Worm (Caenorhabditis elegans) whole organism, L2 larva: ENCODE results near the gene ttr-6.
A peak's percentile ranks its signal among the peaks of the same experiment; 100 is the strongest.

Experiments used
- C34F6.9 ChIP-seq: fragments of 150-350 bp; optimal IDR thresholded peaks from 2 replicates; lab custom pipeline; 2014; ENCODE audit warnings: missing biosample characterization, missing genetic modification characterization
- F13H6.1 ChIP-seq: sonication (generic microtip); optimal IDR thresholded peaks from 2 replicates; lab custom pipeline; 2016; ENCODE audit warnings: missing genetic modification characterization, missing compliant biosample characterization
- R02D3.7 ChIP-seq: fragments of 150-350 bp; optimal IDR thresholded peaks from 2 replicates; lab custom pipeline; 2014; ENCODE audit warnings: missing biosample characterization, missing genetic modification characterization
- ZK546.5 ChIP-seq: sonication (generic microtip); optimal IDR thresholded peaks from 2 replicates; lab custom pipeline; 2017; ENCODE audit warnings: missing biosample characterization, missing genetic modification characterization
- aly-2 ChIP-seq: fragments of 150-350 bp; optimal IDR thresholded peaks from 2 replicates; lab custom pipeline; 2014; ENCODE audit warnings: missing biosample characterization, missing genetic modification characterization
- blmp-1 ChIP-seq: sonication (generic microtip); optimal IDR thresholded peaks from 2 replicates; lab custom pipeline; 2017; ENCODE audit warnings: missing genetic modification characterization, mild to moderate bottlenecking, missing compliant biosample characterization, antibody characterized with exemption, moderate library complexity; ENCODE audit not compliant: insufficient read depth
- ceh-16 ChIP-seq: fragments of 150-350 bp; optimal IDR thresholded peaks from 2 replicates; lab custom pipeline; 2014; ENCODE audit warnings: missing biosample characterization, missing genetic modification characterization
- ceh-82 ChIP-seq: fragments of 150-350 bp; optimal IDR thresholded peaks from 2 replicates; lab custom pipeline; 2014; ENCODE audit warnings: missing biosample characterization, missing genetic modification characterization
- crh-2 ChIP-seq: sonication (generic microtip); optimal IDR thresholded peaks from 2 replicates; lab custom pipeline; 2017; ENCODE audit warnings: missing biosample characterization, missing genetic modification characterization
- dmd-4 ChIP-seq: sonication (generic microtip); optimal IDR thresholded peaks from 2 replicates; lab custom pipeline; 2017; ENCODE audit warnings: missing biosample characterization, missing genetic modification characterization
- egl-27 ChIP-seq: sonication (generic microtip); optimal IDR thresholded peaks from 3 replicates; lab custom pipeline; 2017; ENCODE audit warnings: missing biosample characterization, missing genetic modification reagents, missing genetic modification characterization
- elt-1 ChIP-seq: fragments of 150-350 bp; optimal IDR thresholded peaks from 2 replicates; lab custom pipeline; 2014; ENCODE audit warnings: missing biosample characterization, missing genetic modification characterization
- elt-3 ChIP-seq: sonication (generic microtip); optimal IDR thresholded peaks from 2 replicates; lab custom pipeline; 2017; ENCODE audit warnings: missing biosample characterization, missing genetic modification characterization
- fos-1 ChIP-seq: fragments of 150-350 bp; optimal IDR thresholded peaks from 2 replicates; lab custom pipeline; 2014; ENCODE audit warnings: missing biosample characterization, missing genetic modification characterization
- gmeb-1 ChIP-seq: fragments of 150-350 bp; optimal IDR thresholded peaks from 2 replicates; lab custom pipeline; 2014; ENCODE audit warnings: missing biosample characterization, missing genetic modification characterization
- lin-11 ChIP-seq: fragments of 150-350 bp; sonication (generic microtip); optimal IDR thresholded peaks from 2 replicates; lab custom pipeline; 2014; ENCODE audit warnings: missing biosample characterization, missing genetic modification characterization, inconsistent platforms, mixed read lengths
- lin-13 ChIP-seq: fragments of 150-350 bp; optimal IDR thresholded peaks from 2 replicates; lab custom pipeline; 2014; ENCODE audit warnings: missing biosample characterization, missing genetic modification reagents, missing genetic modification characterization
- lin-39 ChIP-seq: fragments of 150-350 bp; optimal IDR thresholded peaks from 2 replicates; lab custom pipeline; 2014; ENCODE audit warnings: missing biosample characterization, missing genetic modification reagents, missing genetic modification characterization
- lsy-2 ChIP-seq, 2 experiments: fragments of 150-350 bp in 1 of 2; sonication (generic microtip) in 1 of 2; optimal IDR thresholded peaks; 2 replicates each; lab custom pipeline; 2014 to 2017; ENCODE audit warnings: missing biosample characterization in 2 of 2, missing genetic modification characterization in 2 of 2
- mab-5 ChIP-seq: fragments of 150-350 bp; optimal IDR thresholded peaks from 2 replicates; lab custom pipeline; 2014; ENCODE audit warnings: missing biosample characterization, missing genetic modification characterization
- mbf-1 ChIP-seq: sonication (generic microtip); optimal IDR thresholded peaks from 2 replicates; lab custom pipeline; 2017; ENCODE audit warnings: missing biosample characterization, missing genetic modification characterization
- nhr-10 ChIP-seq: sonication (generic microtip); optimal IDR thresholded peaks from 2 replicates; lab custom pipeline; 2017; ENCODE audit warnings: missing biosample characterization, missing genetic modification characterization
- nhr-129 ChIP-seq: fragments of 150-350 bp; optimal IDR thresholded peaks from 2 replicates; lab custom pipeline; 2014; ENCODE audit warnings: missing biosample characterization, missing genetic modification characterization
- nhr-21 ChIP-seq: fragments of 150-350 bp; optimal IDR thresholded peaks from 2 replicates; lab custom pipeline; 2014; ENCODE audit warnings: missing biosample characterization, missing genetic modification characterization
- nhr-25 ChIP-seq: fragments of 150-350 bp; sonication (generic microtip); optimal IDR thresholded peaks from 3 replicates; lab custom pipeline; 2014; ENCODE audit warnings: missing biosample characterization, missing genetic modification characterization
- nhr-6 ChIP-seq: fragments of 150-350 bp; optimal IDR thresholded peaks from 2 replicates; lab custom pipeline; 2014; ENCODE audit warnings: missing biosample characterization, missing genetic modification characterization
- nhr-77 ChIP-seq: fragments of 150-350 bp; optimal IDR thresholded peaks from 2 replicates; lab custom pipeline; 2014; ENCODE audit warnings: missing biosample characterization, missing genetic modification characterization
- peb-1 ChIP-seq: fragments of 150-350 bp; optimal IDR thresholded peaks from 2 replicates; lab custom pipeline; 2014; ENCODE audit warnings: missing biosample characterization, missing genetic modification characterization
- sem-4 ChIP-seq: fragments of 150-350 bp; optimal IDR thresholded peaks from 2 replicates; lab custom pipeline; 2014; ENCODE audit warnings: missing biosample characterization, missing genetic modification reagents, missing genetic modification characterization
- skn-1 ChIP-seq: sonication (generic microtip); optimal IDR thresholded peaks from 2 replicates; lab custom pipeline; 2017; ENCODE audit warnings: missing biosample characterization, missing genetic modification characterization
- sma-3 ChIP-seq: sonication (generic microtip); optimal IDR thresholded peaks from 2 replicates; lab custom pipeline; 2016; ENCODE audit warnings: missing genetic modification reagents, missing genetic modification characterization, missing compliant biosample characterization
- sma-9 ChIP-seq, 2 experiments: fragments of 150-350 bp in 1 of 2; sonication (generic microtip) in 1 of 2; optimal IDR thresholded peaks; 2 replicates each; lab custom pipeline; 2014 to 2016; ENCODE audit warnings: missing genetic modification characterization in 2 of 2, mild to moderate bottlenecking in 1 of 2, missing biosample characterization in 1 of 2, missing compliant biosample characterization in 1 of 2, missing genetic modification reagents in 1 of 2, moderate library complexity in 1 of 2
- unc-62 ChIP-seq: fragments of 150-350 bp; optimal IDR thresholded peaks from 2 replicates; lab custom pipeline; 2014; ENCODE audit warnings: missing biosample characterization, missing genetic modification reagents, missing genetic modification characterization
- ztf-1 ChIP-seq: fragments of 200-800 bp; sonication (Bioruptor generic); conservative IDR thresholded peaks from 2 replicates; pipeline ENCODE4 v1.3.6; 2022; ENCODE audit warnings: missing genetic modification characterization, missing compliant biosample characterization
- ztf-4 ChIP-seq: fragments of 150-350 bp; optimal IDR thresholded peaks from 2 replicates; lab custom pipeline; 2014; ENCODE audit warnings: missing biosample characterization, missing genetic modification characterization

Gene ttr-6

DNA sequence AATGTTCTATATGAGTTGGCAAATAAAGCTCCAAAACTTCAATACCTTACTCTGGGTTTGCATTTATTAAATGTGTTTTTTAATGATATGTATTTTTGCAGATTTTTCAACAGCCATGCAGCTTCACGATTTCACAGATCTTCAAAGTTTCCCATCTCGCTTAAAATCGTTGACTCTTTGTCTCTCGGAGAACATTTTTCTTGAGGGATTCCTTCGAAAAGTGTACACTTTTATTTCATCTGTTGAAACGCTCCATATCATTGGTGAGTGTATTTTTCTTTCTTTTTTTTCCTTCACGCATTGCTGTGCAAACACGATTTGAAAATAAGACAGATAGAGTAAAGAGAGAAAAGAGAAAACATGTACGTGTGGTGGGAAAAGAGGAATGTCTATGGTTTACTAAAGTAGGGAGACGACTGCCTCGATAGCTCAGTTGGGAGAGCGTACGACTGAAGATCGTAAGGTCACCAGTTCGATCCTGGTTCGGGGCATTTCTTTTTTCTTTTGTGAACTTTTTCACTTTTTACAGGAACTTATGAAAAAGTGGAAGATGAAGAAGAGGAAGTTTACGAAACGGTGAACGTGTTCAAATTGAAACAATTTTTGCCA lies 3.6 kb downstream of the ttr-6 start (continued):
- no peak for TF ChIP-seq lin-39 (tag; lab: Kevin White, UChicago)
- TF ChIP-seq F13H6.1 (tag; lab: Kevin White, UChicago), result peak; percentile 81
- peak; percentile 83 for TF ChIP-seq sma-9 (GFP tag; optimal IDR thresholded peaks at IDR 0.05; lab: Kevin White, UChicago)
- no peak for TF ChIP-seq sma-9 (tag; optimal IDR thresholded peaks at IDR 0.05; lab: Kevin White, UChicago)
- TF ChIP-seq ztf-1 (GFP tag; lab: Robert Waterston, UW), result no peak
- peak; percentile 44 for TF ChIP-seq skn-1 (tag; lab: Kevin White, UChicago)
- no peak for TF ChIP-seq ztf-4 (tag; lab: Kevin White, UChicago)
- no peak for TF ChIP-seq ceh-82
- TF ChIP-seq lin-13 (GFP tag; lab: Kevin White, UChicago), result peak; percentile 61
- no peak for TF ChIP-seq ZK546.5 (tag; lab: Kevin White, UChicago)
- no peak for TF ChIP-seq unc-62
- TF ChIP-seq lin-11, result no peak
- TF ChIP-seq crh-2, result peak; percentile 63
- TF ChIP-seq sma-3 (GFP tag; lab: Kevin White, UChicago), result no peak
- TF ChIP-seq sem-4 (tag; lab: Kevin White, UChicago), result no peak
- peak; percentile 25 for TF ChIP-seq nhr-6
- TF ChIP-seq dmd-4 (tag; lab: Kevin White, UChicago), result no peak
- TF ChIP-seq elt-3, result no peak
- peak; percentile 91 for TF ChIP-seq nhr-129 (tag; lab: Kevin White, UChicago)
- peak; percentile 29 for TF ChIP-seq mab-5 (tag; lab: Kevin White, UChicago)

DNA sequence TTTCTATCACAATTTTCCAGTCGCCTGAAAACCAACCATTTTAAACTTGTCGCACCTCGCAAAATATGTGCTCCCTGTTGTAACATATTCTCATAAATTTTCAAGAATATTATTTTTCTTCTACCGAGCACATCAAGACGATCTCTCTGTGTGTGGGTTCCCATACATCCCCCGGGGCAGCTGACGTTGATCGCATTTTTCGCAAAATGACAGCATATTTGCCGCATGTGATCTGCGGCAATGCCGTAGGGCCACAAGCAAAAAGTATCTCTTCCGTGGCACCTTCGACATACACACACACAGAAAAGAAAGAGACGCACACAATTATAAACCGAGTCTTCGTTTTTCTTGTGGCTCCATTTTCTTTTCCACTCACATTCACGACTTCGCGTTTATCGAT lies 5.2 kb downstream of the ttr-6 start:
- peak; percentile 67 for TF ChIP-seq nhr-129 (tag; lab: Kevin White, UChicago)
- TF ChIP-seq mbf-1 (tag; lab: Kevin White, UChicago), result no peak
- TF ChIP-seq sma-9 (GFP tag; optimal IDR thresholded peaks at IDR 0.05; lab: Kevin White, UChicago), result peak; percentile 21
- no peak for TF ChIP-seq sma-9 (tag; optimal IDR thresholded peaks at IDR 0.05; lab: Kevin White, UChicago)
- peak; percentile 63 for TF ChIP-seq F13H6.1 (tag; lab: Kevin White, UChicago)

- TF ChIP-seq egl-27 (tag; lab: Kevin White, UChicago) (no peak), ceh-16 (tag; lab: Kevin White, UChicago) (no peak), mbf-1 (tag; lab: Kevin White, UChicago) (no peak), lsy-2 (tag; optimal IDR thresholded peaks at IDR 0.05; lab: Kevin White, UChicago) (no peak), R02D3.7 (no peak), mab-5 (tag; lab: Kevin White, UChicago) (no peak), nhr-21 (tag; lab: Kevin White, UChicago) (no peak), aly-2 (tag; lab: Kevin White, UChicago) (no peak), unc-62 (no peak), blmp-1 (tag; lab: Kevin White, UChicago) (no peak), lin-13 (GFP tag; lab: Kevin White, UChicago) (no peak), ztf-1 (GFP tag; lab: Robert Waterston, UW) (no peak), sma-3 (GFP tag; lab: Kevin White, UChicago) (no peak), lin-11 (no peak), nhr-10 (tag; lab: Kevin White, UChicago) (no peak), elt-1 (tag; lab: Kevin White, UChicago) (no peak), dmd-4 (tag; lab: Kevin White, UChicago) (no peak)
- TF ChIP-seq, all 48 proteins: peak for 0
Measured at ce11 chrX:6588495-6588894, 8.4 kb downstream of the ttr-6 start, which contains the start of gene fbxl-4. TSS of gene fbxl-4 (plus strand) at chrX:6588795.

DNA sequence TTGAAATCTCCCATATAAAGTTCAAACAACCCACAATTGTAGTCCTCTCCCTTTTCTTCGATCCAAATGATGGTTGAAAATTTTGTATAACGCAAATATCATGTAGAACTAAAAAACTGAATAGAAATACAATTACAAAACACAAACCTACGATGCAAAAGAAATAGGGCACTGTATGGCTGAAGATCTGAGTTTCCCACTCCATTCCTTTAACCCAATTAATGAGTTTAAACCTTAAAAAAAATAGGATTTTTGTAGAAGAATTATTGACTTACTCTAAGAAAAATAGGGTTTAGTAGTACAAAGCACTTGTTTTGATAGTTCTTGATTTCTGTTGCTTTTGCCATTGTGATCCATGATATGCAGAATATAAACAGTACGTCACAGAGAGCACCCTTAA lies 13.5 kb downstream of the ttr-6 start:
- TF ChIP-seq dmd-4 (tag; lab: Kevin White, UChicago) (no peak), F13H6.1 (tag; lab: Kevin White, UChicago) (no peak), unc-62 (no peak), fos-1 (tag; lab: Kevin White, UChicago) (no peak), mbf-1 (tag; lab: Kevin White, UChicago) (no peak)

DNA sequence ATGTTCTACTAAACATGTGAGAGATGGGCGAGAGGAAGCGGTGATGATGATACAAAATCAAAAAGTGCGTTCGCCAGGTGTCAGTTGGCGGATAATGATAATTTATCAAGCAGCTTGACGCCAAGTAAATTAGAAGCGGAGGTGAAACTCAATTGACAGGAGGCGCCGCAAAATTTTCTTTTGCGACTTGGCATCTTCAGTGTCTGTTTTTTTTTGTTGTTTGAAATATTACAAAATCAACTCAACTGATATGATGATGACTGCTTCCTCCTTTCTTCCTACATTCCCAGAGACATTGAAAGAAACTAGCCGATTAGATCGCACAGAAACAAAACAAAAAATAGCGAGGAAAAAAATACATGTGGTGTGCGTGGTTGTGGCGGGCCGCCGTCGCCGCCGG lies 20.9 kb downstream of the ttr-6 start:
- no peak for TF ChIP-seq elt-1 (tag; lab: Kevin White, UChicago)
- no peak for TF ChIP-seq gmeb-1 (tag; lab: Kevin White, UChicago)
- no peak for TF ChIP-seq nhr-21 (tag; lab: Kevin White, UChicago)
- no peak for TF ChIP-seq mbf-1 (tag; lab: Kevin White, UChicago)
- no peak for TF ChIP-seq C34F6.9
- no peak for TF ChIP-seq sma-9 (GFP tag; optimal IDR thresholded peaks at IDR 0.05; lab: Kevin White, UChicago)
- no peak for TF ChIP-seq sma-9 (tag; optimal IDR thresholded peaks at IDR 0.05; lab: Kevin White, UChicago)
- no peak for TF ChIP-seq peb-1 (tag; lab: Kevin White, UChicago)
- no peak for TF ChIP-seq dmd-4 (tag; lab: Kevin White, UChicago)
- no peak for TF ChIP-seq nhr-25 (tag; lab: Kevin White, UChicago)
- no peak for TF ChIP-seq sma-3 (GFP tag; lab: Kevin White, UChicago)
- TF ChIP-seq ztf-1 (GFP tag; lab: Robert Waterston, UW), result no peak
- no peak for TF ChIP-seq nhr-77 (tag; lab: Kevin White, UChicago)
- TF ChIP-seq fos-1 (tag; lab: Kevin White, UChicago), result no peak
- no peak for TF ChIP-seq blmp-1 (tag; lab: Kevin White, UChicago)
- TF ChIP-seq crh-2, result no peak
- TF ChIP-seq mab-5 (tag; lab: Kevin White, UChicago), result no peak
- no peak for TF ChIP-seq ztf-4 (tag; lab: Kevin White, UChicago)
- no peak for TF ChIP-seq nhr-129 (tag; lab: Kevin White, UChicago)
- no peak for TF ChIP-seq aly-2 (tag; lab: Kevin White, UChicago)
- TF ChIP-seq lin-39 (tag; lab: Kevin White, UChicago), result no peak
- TF ChIP-seq, all 48 proteins: peak for 0
